Fruit fly (Drosophila melanogaster) whole organism: ENCODE data around the gene mthl8.

Experiments
- Dll ChIP-seq: fragments of >200 bp; optimal IDR thresholded peaks from 2 replicates; lab custom pipeline; 2017
- psq ChIP-seq: fragments of >200 bp; optimal IDR thresholded peaks from 2 replicates; lab custom pipeline; 2017
- usp ChIP-seq: fragments of >200 bp; optimal IDR thresholded peaks from 2 replicates; lab custom pipeline; 2017; ENCODE audit warnings: missing biosample characterization, missing genetic modification characterization, mixed read lengths

DNA sequence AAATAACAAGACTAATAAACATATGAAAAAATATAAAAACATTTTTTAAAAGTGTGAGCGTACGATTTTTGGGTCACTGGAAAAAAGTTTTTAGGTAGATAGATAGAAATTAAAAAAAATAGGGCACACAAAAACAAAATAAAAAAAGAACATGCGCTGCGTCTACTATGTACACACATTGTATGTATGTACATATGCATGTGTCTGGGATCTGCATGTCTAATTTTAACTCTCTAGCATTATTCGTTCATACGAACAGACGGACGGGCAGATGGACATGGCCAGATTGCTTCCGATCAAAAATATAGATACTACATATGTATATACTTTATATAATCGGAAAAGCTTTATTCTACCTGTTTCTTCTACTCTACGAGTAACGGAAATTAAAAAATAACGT lies 34.3 kb downstream of the mthl8 start:
- TF ChIP-seq usp (no peak), Dll (lab: Kevin White, UChicago) (no peak), psq (lab: Kevin White, UChicago) (no peak)
